Worm (Caenorhabditis elegans): ENCODE results near the gene Y75B8A.31.

ce11 chrIII:12325284-12325683, 26.2 kb upstream of the Y75B8A.31 start:
- TF ChIP-seq unc-130 (tag; optimal IDR thresholded peaks at IDR 0.05) (no peak), nhr-28 (tag; optimal IDR thresholded peaks at IDR 0.05) (no peak), aly-2 (tag; optimal IDR thresholded peaks at IDR 0.05) (no peak), hlh-4 (tag; optimal IDR thresholded peaks at IDR 0.05) (no peak), tlp-1 (tag; optimal IDR thresholded peaks at IDR 0.05) (no peak), irx-1 (tag; optimal IDR thresholded peaks at IDR 0.05) (no peak), mdl-1 (tag; optimal IDR thresholded peaks at IDR 0.05) (no peak)
